Worm (Caenorhabditis elegans) whole organism, L3 larva: ENCODE results near the gene sra-29.

ENCODE experiments used
- elt-3 ChIP-seq, 3 experiments: fragments of 150-350 bp in 1 of 3; sonication (generic microtip) in 2 of 3; optimal IDR thresholded peaks; 2 replicates in 2 of 3; 4 replicates in 1 of 3; lab custom pipeline; 2014 to 2017; ENCODE audit warnings: missing biosample characterization in 3 of 3, missing genetic modification characterization in 3 of 3
- fos-1 ChIP-seq: fragments of 150-350 bp; optimal IDR thresholded peaks from 2 replicates; lab custom pipeline; 2014; ENCODE audit warnings: missing biosample characterization, missing genetic modification characterization
- jun-1 ChIP-seq: fragments of 150-350 bp; optimal IDR thresholded peaks from 2 replicates; lab custom pipeline; 2014; ENCODE audit warnings: missing biosample characterization, missing genetic modification reagents, missing genetic modification characterization
- nhr-237 ChIP-seq: fragments of 150-350 bp; optimal IDR thresholded peaks from 2 replicates; lab custom pipeline; 2014; ENCODE audit warnings: missing biosample characterization, missing genetic modification characterization
- nhr-43 ChIP-seq: sonication (generic microtip); optimal IDR thresholded peaks from 2 replicates; lab custom pipeline; 2016; ENCODE audit warnings: mild to moderate bottlenecking, missing genetic modification characterization, missing compliant biosample characterization; ENCODE audit not compliant: poor library complexity, severe bottlenecking
- nhr-77 ChIP-seq: fragments of 150-350 bp; optimal IDR thresholded peaks from 2 replicates; lab custom pipeline; 2014; ENCODE audit warnings: missing biosample characterization, missing genetic modification characterization
- zag-1 ChIP-seq: fragments of 150-350 bp; optimal IDR thresholded peaks from 2 replicates; lab custom pipeline; 2014; ENCODE audit warnings: missing biosample characterization, missing genetic modification characterization

ce11 chrII:6558887-6559286 is 16.7 kb downstream of the sra-29 start:
- TF ChIP-seq zag-1 (tag; lab: Kevin White, UChicago) (no peak), nhr-43 (tag; lab: Kevin White, UChicago) (no peak), jun-1 (tag; lab: Kevin White, UChicago) (no peak), elt-3 (tag; optimal IDR thresholded peaks at IDR 0.05; lab: Kevin White, UChicago) (no peak), fos-1 (tag; lab: Kevin White, UChicago) (no peak), nhr-237 (tag; lab: Kevin White, UChicago) (no peak), nhr-77 (tag; lab: Kevin White, UChicago) (no peak)
